Worm (Caenorhabditis elegans) whole organism, L4/young adult: ENCODE measurements around the gene F02E11.3.

Experiments used
- W03F9.2 ChIP-seq: fragments of 150-350 bp; optimal IDR thresholded peaks from 2 replicates; lab custom pipeline; 2014; ENCODE audit warnings: missing biosample characterization, missing genetic modification characterization
- dao-5 ChIP-seq: sonication (generic microtip); optimal IDR thresholded peaks from 2 replicates; lab custom pipeline; 2016; ENCODE audit warnings: missing genotype, missing genetic modification characterization, moderate library complexity, missing compliant biosample characterization
- him-1 ChIP-seq: sonication (generic microtip); optimal IDR thresholded peaks from 2 replicates; lab custom pipeline; 2016; ENCODE audit warnings: missing genotype, missing genetic modification reagents, missing genetic modification characterization, missing compliant biosample characterization

F02E11.3 gene

DNA sequence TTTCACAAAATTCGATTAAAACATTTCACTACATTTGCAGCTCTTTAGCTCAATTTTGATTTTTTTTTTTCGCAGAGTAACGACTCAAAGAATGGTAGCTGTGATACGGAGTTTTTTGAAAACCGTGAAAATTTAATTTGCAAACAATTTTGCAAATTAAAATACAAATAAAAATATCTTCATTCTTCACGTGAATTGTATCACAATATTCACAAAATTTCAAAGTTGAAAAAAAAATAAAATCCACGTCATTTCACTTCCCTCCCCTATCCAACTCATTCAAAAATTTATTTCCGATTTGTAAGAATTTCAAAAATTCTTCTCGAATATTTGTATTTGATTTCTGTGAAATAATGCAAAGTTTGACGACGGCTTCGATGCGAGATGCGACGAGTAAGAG is 3.8 kb upstream of the F02E11.3 start, which contains the start of gene wht-4:
Gene wht-4, plus strand, starts transcription at position 301 of the 400 bp plus-strand sequence.
- TF ChIP-seq W03F9.2 (tag; lab: Kevin White, UChicago): no peak

DNA sequence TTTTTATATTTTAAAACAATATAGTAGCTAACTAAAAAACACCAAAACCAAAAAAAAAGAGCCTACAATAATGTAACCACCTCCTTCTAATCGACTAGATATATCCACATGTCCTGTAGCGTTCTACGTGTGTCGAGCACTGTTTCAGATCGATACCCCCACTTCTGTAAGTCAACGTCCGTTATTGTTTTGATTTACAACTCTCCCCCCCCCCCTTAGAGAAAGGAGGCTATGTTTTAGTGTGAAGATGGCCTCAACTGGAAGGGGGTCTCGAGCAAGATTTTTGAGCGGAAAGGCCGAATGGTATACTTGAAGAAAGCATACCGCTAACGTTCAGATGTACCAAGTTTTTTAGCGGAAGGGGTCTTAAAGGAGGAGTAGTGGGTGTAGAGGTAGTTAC is 2.9 kb upstream of the F02E11.3 start, which contains the start of gene F02E11.4:
Gene F02E11.4, minus strand, starts transcription at position 101 of the 400 bp plus-strand sequence.
- TF ChIP-seq dao-5 (no peak), W03F9.2 (tag; lab: Kevin White, UChicago) (no peak), him-1 (no peak)

DNA sequence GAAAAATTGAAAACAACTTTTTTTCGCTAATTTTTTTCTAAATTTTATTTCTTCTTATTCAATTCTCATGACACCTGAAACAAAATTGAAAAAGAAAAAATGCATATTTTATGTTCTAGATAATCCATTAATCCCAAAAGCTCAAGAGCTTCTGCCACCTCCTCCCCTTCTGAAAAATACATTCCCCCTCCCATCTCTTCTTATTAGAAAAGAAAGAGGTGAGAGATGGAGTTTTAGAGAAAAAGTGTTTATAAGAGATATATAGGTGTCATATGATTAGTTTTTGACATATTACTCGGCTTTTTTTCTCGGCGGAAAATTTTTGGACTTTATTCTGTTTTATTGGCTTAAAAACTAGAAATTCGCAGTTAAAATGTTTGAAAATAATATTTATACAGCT is 4.2 kb downstream of the F02E11.3 start:
- no peak for TF ChIP-seq W03F9.2 (tag; lab: Kevin White, UChicago)
- no peak for TF ChIP-seq him-1
- no peak for TF ChIP-seq dao-5

DNA sequence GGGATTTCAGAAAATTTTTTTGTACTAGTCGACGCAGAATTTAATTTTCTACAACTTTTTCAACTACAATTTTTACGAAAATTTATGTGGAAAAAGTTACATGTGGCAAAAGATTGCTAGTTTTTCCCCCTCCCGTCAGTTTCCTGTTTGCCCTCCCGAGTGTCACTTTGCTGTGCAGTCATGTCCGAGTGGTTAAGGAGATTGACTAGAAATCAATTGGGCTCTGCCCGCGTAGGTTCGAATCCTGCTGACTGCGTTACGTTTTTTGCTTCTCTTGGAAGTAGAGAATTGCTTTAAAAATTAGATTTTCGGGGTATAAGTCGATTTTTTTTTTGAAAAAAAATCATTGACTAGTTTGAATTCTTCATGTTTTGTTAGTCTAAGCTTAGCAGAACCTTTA is 7.0 kb downstream of the F02E11.3 start:
- TF ChIP-seq W03F9.2 (tag; lab: Kevin White, UChicago): no peak
- no peak for TF ChIP-seq dao-5
- TF ChIP-seq him-1: no peak

DNA sequence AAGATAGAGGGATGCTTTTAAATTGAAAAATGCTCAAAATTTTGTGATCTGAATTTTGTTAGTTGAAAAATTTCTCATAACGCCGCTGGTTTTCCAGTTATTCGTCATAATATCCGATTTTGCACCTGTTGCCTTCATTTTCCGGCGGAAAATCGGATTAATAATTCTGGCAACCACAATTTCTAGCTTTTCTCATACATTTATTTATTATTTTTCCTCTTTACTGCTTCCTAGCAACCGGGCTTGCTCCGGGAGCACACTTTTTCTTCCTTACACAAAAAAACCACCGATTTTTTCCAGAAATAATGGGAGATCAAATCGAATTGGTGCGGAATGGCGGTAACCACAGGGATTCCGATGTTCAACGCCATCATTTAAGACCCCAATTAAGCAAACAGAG is 7.5 kb downstream of the F02E11.3 start, which contains the start of gene F02E11.7:
Gene F02E11.7, plus strand, starts transcription at position 301 of the 400 bp plus-strand sequence.
- no peak for TF ChIP-seq dao-5
- TF ChIP-seq W03F9.2 (tag; lab: Kevin White, UChicago): no peak
- TF ChIP-seq him-1: no peak

DNA sequence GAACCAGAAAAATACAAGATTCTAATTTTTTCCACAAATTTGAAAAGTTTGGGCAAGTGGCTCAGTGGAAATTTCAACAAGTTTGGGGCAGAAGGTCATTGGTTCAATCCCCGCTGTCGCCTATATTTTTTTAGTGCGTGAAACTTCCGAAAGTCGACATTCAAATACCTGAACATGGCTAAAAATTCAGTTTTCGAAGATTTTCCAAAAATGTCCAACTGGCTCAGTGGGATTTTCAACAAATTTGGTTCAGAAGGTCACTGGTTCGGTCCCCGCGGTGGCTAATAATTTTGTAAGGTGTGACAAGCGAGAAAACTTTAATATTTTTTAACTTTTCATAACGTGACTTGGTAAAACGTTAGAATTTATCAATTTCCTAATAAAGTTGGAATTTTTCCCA is 10.1 kb downstream of the F02E11.3 start:
- TF ChIP-seq dao-5: no peak
- TF ChIP-seq him-1: no peak
- no peak for TF ChIP-seq W03F9.2 (tag; lab: Kevin White, UChicago)

DNA sequence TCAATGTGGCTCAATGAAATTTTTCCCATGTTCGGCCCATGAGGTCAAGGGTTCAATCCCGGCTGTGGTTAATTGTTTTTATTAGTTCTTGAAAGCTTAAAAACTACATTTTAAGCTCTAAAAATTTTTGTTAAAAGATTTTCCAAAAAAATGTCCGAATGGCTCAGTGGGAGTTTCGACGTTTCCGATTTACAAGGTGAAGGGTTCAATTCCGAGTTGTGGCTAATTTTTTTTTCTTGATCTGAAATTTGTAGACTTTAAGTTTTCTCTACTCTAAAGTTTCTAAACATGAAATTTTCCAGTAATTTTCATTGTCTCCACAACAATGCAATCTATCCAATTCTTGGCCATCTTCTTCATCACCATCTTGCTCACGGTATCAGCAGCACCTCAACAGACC is 12.3 kb downstream of the F02E11.3 start, which contains the start of gene F02E11.2:
Gene F02E11.2, plus strand, starts transcription at position 301 of the 400 bp plus-strand sequence.
- TF ChIP-seq W03F9.2 (tag; lab: Kevin White, UChicago) (no peak), him-1 (no peak), dao-5 (no peak)

DNA sequence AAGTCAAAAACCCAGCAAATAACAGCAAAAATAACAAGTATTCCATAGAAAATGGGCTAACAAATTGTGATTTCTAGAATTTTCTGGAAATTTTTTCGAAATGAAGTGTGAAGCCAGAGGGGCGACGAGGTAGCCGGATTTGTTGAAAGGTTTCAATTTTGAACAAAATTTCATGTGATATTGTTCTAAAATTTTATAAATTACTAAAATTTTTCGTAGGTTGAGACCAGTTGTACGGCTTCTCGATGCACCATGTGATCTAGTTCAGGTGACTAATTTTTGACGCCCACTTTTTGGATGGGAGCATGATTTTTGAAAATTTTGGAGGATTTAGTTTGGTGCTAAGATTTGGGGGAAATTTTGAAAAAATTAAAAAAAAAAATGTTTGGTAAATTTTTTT is 15.6 kb downstream of the F02E11.3 start, which contains the start of gene gcy-19:
Gene gcy-19, minus strand, starts transcription at position 101 of the 400 bp plus-strand sequence.
- TF ChIP-seq dao-5 (no peak), him-1 (no peak), W03F9.2 (tag; lab: Kevin White, UChicago) (no peak)

DNA sequence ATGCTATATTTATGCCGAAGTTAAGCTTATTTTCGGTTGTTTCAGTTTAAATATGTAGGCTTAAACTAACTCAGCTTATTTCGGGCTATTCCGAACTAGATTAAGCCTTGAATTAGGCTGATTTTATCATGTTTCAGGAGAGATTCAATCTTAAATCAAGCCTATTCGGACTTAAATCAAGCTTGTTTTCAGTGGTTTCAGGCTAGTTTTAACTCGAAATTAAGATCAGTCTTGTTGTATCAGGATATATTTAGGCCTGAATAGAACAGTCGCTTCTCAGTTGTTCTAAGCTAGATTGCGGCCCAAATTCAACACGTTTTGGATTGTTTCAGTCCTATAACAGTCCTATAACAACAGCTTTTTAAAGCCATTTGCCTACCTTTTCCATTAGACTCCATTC is 23.0 kb downstream of the F02E11.3 start:
- TF ChIP-seq W03F9.2 (tag; lab: Kevin White, UChicago): no peak
- no peak for TF ChIP-seq him-1
- TF ChIP-seq dao-5: no peak

DNA sequence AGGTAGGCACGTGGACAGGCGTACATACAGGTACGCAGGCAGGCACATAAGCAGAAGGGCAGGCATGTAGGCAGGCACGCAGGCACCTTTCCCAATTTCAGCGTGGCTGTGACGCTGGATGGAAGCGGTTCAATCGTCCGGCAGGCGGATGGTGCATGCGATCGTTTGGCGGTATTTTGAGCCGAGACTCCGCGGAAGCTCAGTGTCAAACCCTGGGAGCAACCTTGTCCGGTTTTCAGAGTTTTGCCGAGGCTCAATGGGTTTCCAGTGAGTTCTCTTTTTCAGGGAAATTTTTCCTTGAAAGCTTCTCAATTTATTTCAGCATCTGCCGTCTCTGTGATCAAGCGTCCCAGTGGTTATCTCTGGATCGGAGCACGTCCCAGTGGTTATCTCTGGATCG is 24.6 kb downstream of the F02E11.3 start:
- no peak for TF ChIP-seq W03F9.2 (tag; lab: Kevin White, UChicago)
- TF ChIP-seq dao-5: no peak

DNA sequence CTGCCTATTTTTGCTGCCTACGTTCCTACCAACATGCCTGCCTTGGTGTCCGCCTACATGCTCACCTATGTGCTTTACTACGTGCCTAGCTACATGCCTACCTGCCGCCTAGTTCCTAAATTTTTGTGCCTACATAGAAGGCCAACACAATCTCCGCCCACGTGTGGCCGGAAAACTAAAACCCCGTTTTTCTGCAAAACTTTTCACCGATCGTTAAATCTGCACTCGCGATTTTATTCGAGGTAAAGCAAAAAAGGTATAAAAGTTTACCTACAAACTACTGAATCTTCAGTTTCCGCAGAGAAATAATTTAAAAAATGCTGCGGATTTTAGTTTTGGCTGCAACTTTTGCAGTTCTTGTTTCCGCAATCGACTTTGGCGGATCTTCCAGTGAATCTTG is 25.4 kb downstream of the F02E11.3 start, which contains the start of gene clec-124:
Gene clec-124, plus strand, starts transcription at position 301 of the 400 bp plus-strand sequence.
- TF ChIP-seq him-1: no peak
- TF ChIP-seq W03F9.2 (tag; lab: Kevin White, UChicago): no peak
- TF ChIP-seq dao-5: no peak

DNA sequence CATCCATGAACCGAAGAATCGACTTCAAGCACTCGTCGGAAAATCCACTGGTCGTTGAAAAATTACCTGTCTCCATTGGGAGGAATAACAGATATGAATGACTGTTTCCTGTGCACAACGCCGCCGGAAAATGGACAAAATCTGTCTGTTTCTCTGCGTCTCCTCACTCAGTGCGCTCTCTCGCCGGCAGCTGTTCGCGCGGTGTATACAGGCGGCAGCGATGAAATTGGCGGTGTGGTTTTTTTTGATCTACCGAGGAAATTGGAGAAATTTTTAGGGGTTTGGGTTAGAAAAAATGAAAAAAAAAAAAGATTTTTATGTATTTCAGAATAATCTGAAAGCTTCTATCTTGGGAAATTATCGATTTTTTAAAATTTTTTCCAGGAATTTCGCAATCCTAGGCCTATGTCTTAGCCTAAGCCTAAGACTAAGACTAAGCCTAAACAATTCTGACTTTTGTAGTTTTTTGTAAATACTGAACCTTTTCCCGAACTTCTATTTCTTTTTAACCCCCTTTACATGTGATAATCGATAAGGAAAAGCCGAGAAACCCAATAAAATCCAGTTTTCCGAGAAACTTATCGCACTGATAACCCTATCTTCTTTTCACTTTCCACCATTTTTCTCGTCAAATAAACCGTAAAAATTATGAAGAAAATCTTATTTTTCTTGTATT is 26.6 kb downstream of the F02E11.3 start, which contains the start of the genes fbxc-50 and C17F4.2:
Gene fbxc-50, minus strand, starts transcription at position 81 of the 676 bp plus-strand sequence.
Gene C17F4.2, plus strand, starts transcription at position 626 of the 676 bp plus-strand sequence.
- TF ChIP-seq W03F9.2 (tag; lab: Kevin White, UChicago) (no peak), him-1 (no peak), dao-5 (no peak)

DNA sequence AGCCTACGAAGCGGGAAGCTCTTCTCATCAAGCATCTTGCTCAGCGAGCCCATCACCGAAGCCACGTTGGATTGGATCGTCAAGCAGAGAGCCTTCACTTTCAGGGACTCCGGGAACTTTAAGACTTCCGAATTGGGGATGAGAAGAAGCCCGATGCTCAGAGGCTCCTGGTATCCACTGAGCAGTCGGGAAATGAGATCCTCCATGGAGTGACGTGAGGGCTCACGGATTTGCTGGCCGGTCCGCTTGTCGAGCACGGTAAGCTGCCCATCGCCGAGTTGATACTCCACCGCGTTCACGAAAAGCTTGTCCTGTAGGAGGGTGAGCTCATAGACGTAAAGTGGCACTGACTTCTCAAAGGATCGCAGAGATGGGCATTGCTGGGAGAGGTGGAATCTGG is 27.3 kb downstream of the F02E11.3 start:
- no peak for TF ChIP-seq W03F9.2 (tag; lab: Kevin White, UChicago)
- no peak for TF ChIP-seq him-1
- no peak for TF ChIP-seq dao-5

DNA sequence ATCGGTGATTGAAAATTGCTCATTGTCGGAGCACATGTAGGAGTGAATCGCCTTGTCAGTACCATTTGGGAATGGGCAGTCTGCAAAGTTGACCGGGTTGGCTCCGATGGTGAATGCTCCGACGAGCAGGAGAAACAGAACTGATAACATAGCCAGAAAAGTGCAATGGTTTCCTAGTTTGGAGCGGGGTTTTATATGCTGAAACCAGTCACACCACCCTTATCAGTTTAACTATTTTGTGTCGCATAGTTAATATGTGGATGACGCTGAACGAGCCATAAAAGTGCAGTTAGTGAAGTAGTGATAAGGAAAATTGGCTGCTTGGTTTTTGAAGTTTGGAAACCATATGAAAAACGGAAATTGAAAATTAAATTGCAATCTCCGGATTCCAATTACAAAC is 29.0 kb downstream of the F02E11.3 start, which contains the start of gene C17F4.7:
Gene C17F4.7, minus strand, starts transcription at position 180 of the 400 bp plus-strand sequence.
- TF ChIP-seq him-1: no peak
- no peak for TF ChIP-seq dao-5
- no peak for TF ChIP-seq W03F9.2 (tag; lab: Kevin White, UChicago)

DNA sequence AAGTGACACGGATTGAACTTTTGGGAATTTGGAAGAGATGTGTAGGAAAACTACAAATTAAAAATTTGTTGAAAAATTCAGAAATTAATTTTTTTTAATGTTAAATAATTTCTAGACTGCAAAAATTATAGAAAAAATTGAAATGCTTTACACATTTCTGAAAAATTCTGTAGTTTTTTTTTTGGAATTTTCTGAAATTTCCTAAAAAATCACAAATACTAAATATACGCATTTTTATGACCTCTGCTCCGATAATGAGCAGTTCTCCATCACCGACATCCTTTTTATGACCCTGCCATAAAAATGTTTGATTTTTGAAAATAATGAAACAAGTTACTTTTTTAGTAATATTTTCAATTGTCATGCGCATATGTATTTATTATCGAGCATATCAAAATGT is 30.1 kb downstream of the F02E11.3 start:
- TF ChIP-seq W03F9.2 (tag; lab: Kevin White, UChicago): no peak
